Worm (Caenorhabditis elegans) whole organism, L2 larva: ENCODE measurements around the gene lpr-3.

Source experiments
- F13H6.1 ChIP-seq: sonication (generic microtip); optimal IDR thresholded peaks from 2 replicates; lab custom pipeline; 2016; ENCODE audit warnings: missing genetic modification characterization, missing compliant biosample characterization
- R02D3.7 ChIP-seq: fragments of 150-350 bp; optimal IDR thresholded peaks from 2 replicates; lab custom pipeline; 2014; ENCODE audit warnings: missing biosample characterization, missing genetic modification characterization
- aly-2 ChIP-seq: fragments of 150-350 bp; optimal IDR thresholded peaks from 2 replicates; lab custom pipeline; 2014; ENCODE audit warnings: missing biosample characterization, missing genetic modification characterization
- ama-1 ChIP-seq: fragments of 150-350 bp; optimal IDR thresholded peaks from 2 replicates; lab custom pipeline; 2018; ENCODE audit warnings: inconsistent platforms
- ceh-16 ChIP-seq: fragments of 150-350 bp; optimal IDR thresholded peaks from 2 replicates; lab custom pipeline; 2014; ENCODE audit warnings: missing biosample characterization, missing genetic modification characterization
- ceh-82 ChIP-seq: fragments of 150-350 bp; optimal IDR thresholded peaks from 2 replicates; lab custom pipeline; 2014; ENCODE audit warnings: missing biosample characterization, missing genetic modification characterization
- crh-2 ChIP-seq: sonication (generic microtip); optimal IDR thresholded peaks from 2 replicates; lab custom pipeline; 2017; ENCODE audit warnings: missing biosample characterization, missing genetic modification characterization
- dmd-4 ChIP-seq: sonication (generic microtip); optimal IDR thresholded peaks from 2 replicates; lab custom pipeline; 2017; ENCODE audit warnings: missing biosample characterization, missing genetic modification characterization
- egl-27 ChIP-seq: sonication (generic microtip); optimal IDR thresholded peaks from 3 replicates; lab custom pipeline; 2017; ENCODE audit warnings: missing biosample characterization, missing genetic modification reagents, missing genetic modification characterization
- fos-1 ChIP-seq: fragments of 150-350 bp; optimal IDR thresholded peaks from 2 replicates; lab custom pipeline; 2014; ENCODE audit warnings: missing biosample characterization, missing genetic modification characterization
- gmeb-1 ChIP-seq: fragments of 150-350 bp; optimal IDR thresholded peaks from 2 replicates; lab custom pipeline; 2014; ENCODE audit warnings: missing biosample characterization, missing genetic modification characterization
- lin-11 ChIP-seq: fragments of 150-350 bp; sonication (generic microtip); optimal IDR thresholded peaks from 2 replicates; lab custom pipeline; 2014; ENCODE audit warnings: missing biosample characterization, missing genetic modification characterization, inconsistent platforms, mixed read lengths
- lin-39 ChIP-seq: fragments of 150-350 bp; optimal IDR thresholded peaks from 2 replicates; lab custom pipeline; 2014; ENCODE audit warnings: missing biosample characterization, missing genetic modification reagents, missing genetic modification characterization
- lsy-2 ChIP-seq, 2 experiments: fragments of 150-350 bp in 1 of 2; sonication (generic microtip) in 1 of 2; optimal IDR thresholded peaks; 2 replicates each; lab custom pipeline; 2014 to 2017; ENCODE audit warnings: missing biosample characterization in 2 of 2, missing genetic modification characterization in 2 of 2
- mdl-1 ChIP-seq, 2 experiments: fragments of 150-350 bp in 1 of 2; sonication (generic microtip) in 1 of 2; optimal IDR thresholded peaks; 2 replicates each; lab custom pipeline; 2017; ENCODE audit warnings: missing biosample characterization in 2 of 2, missing genetic modification characterization in 2 of 2
- nhr-10 ChIP-seq: sonication (generic microtip); optimal IDR thresholded peaks from 2 replicates; lab custom pipeline; 2017; ENCODE audit warnings: missing biosample characterization, missing genetic modification characterization
- nhr-11 ChIP-seq: fragments of 150-350 bp; optimal IDR thresholded peaks from 2 replicates; lab custom pipeline; 2014; ENCODE audit warnings: missing biosample characterization, missing genetic modification characterization
- nhr-12 ChIP-seq: fragments of 150-350 bp; optimal IDR thresholded peaks from 2 replicates; lab custom pipeline; 2014; ENCODE audit warnings: missing biosample characterization, missing genetic modification characterization
- nhr-21 ChIP-seq: fragments of 150-350 bp; optimal IDR thresholded peaks from 2 replicates; lab custom pipeline; 2014; ENCODE audit warnings: missing biosample characterization, missing genetic modification characterization
- nhr-23 ChIP-seq: fragments of 150-350 bp; optimal IDR thresholded peaks from 2 replicates; lab custom pipeline; 2014; ENCODE audit warnings: missing biosample characterization, missing genetic modification reagents, missing genetic modification characterization
- nhr-237 ChIP-seq: fragments of 150-350 bp; optimal IDR thresholded peaks from 2 replicates; lab custom pipeline; 2014; ENCODE audit warnings: missing biosample characterization, missing genetic modification characterization
- nhr-25 ChIP-seq: fragments of 150-350 bp; sonication (generic microtip); optimal IDR thresholded peaks from 3 replicates; lab custom pipeline; 2014; ENCODE audit warnings: missing biosample characterization, missing genetic modification characterization
- nhr-6 ChIP-seq: fragments of 150-350 bp; optimal IDR thresholded peaks from 2 replicates; lab custom pipeline; 2014; ENCODE audit warnings: missing biosample characterization, missing genetic modification characterization
- nhr-77 ChIP-seq: fragments of 150-350 bp; optimal IDR thresholded peaks from 2 replicates; lab custom pipeline; 2014; ENCODE audit warnings: missing biosample characterization, missing genetic modification characterization
- peb-1 ChIP-seq: fragments of 150-350 bp; optimal IDR thresholded peaks from 2 replicates; lab custom pipeline; 2014; ENCODE audit warnings: missing biosample characterization, missing genetic modification characterization
- sem-4 ChIP-seq: fragments of 150-350 bp; optimal IDR thresholded peaks from 2 replicates; lab custom pipeline; 2014; ENCODE audit warnings: missing biosample characterization, missing genetic modification reagents, missing genetic modification characterization
- skn-1 ChIP-seq: sonication (generic microtip); optimal IDR thresholded peaks from 2 replicates; lab custom pipeline; 2017; ENCODE audit warnings: missing biosample characterization, missing genetic modification characterization
- sma-3 ChIP-seq: sonication (generic microtip); optimal IDR thresholded peaks from 2 replicates; lab custom pipeline; 2016; ENCODE audit warnings: missing genetic modification reagents, missing genetic modification characterization, missing compliant biosample characterization
- sma-9 ChIP-seq, 2 experiments: fragments of 150-350 bp in 1 of 2; sonication (generic microtip) in 1 of 2; optimal IDR thresholded peaks; 2 replicates each; lab custom pipeline; 2014 to 2016; ENCODE audit warnings: missing genetic modification characterization in 2 of 2, mild to moderate bottlenecking in 1 of 2, missing biosample characterization in 1 of 2, missing compliant biosample characterization in 1 of 2, missing genetic modification reagents in 1 of 2, moderate library complexity in 1 of 2
- snpc-4 ChIP-seq: fragments of 150-350 bp; optimal IDR thresholded peaks from 2 replicates; lab custom pipeline; 2014; ENCODE audit warnings: missing biosample characterization, missing genetic modification characterization
- unc-39 ChIP-seq: fragments of 150-350 bp; optimal IDR thresholded peaks from 2 replicates; lab custom pipeline; 2014; ENCODE audit warnings: missing biosample characterization, missing genetic modification characterization
- unc-55 ChIP-seq: fragments of 150-350 bp; sonication (generic microtip); optimal IDR thresholded peaks from 3 replicates; lab custom pipeline; 2014; ENCODE audit warnings: missing biosample characterization, missing genetic modification reagents, missing genetic modification characterization
- unc-62 ChIP-seq: fragments of 150-350 bp; optimal IDR thresholded peaks from 2 replicates; lab custom pipeline; 2014; ENCODE audit warnings: missing biosample characterization, missing genetic modification reagents, missing genetic modification characterization
- ztf-1 ChIP-seq: fragments of 200-800 bp; sonication (Bioruptor generic); conservative IDR thresholded peaks from 2 replicates; pipeline ENCODE4 v1.3.6; 2022; ENCODE audit warnings: missing genetic modification characterization, missing compliant biosample characterization
- ztf-11 ChIP-seq: sonication (generic microtip); optimal IDR thresholded peaks from 2 replicates; lab custom pipeline; 2017; ENCODE audit warnings: missing biosample characterization, missing genetic modification characterization
- ztf-4 ChIP-seq: fragments of 150-350 bp; optimal IDR thresholded peaks from 2 replicates; lab custom pipeline; 2014; ENCODE audit warnings: missing biosample characterization, missing genetic modification characterization

The lpr-3 gene

ce11 chrX:11095480-11095879, 38.3 kb downstream of the lpr-3 start (continued):
- TF ChIP-seq ceh-82 (tag; lab: Kevin White, UChicago) = peak; percentile 24
- TF ChIP-seq unc-39 (tag; lab: Kevin White, UChicago) = peak; percentile 10
- TF ChIP-seq nhr-11 (tag; lab: Kevin White, UChicago) = no peak
- TF ChIP-seq nhr-21 (tag; lab: Kevin White, UChicago) = peak; percentile 75
- no peak for TF ChIP-seq ztf-4 (tag; lab: Kevin White, UChicago)
- peak; percentile 34 for TF ChIP-seq nhr-237 (tag; lab: Kevin White, UChicago)

ce11 chrX:11097343-11097742, 40.1 kb downstream of the lpr-3 start:
- no peak for TF ChIP-seq snpc-4 (tag; lab: Kevin White, UChicago)
- TF ChIP-seq nhr-25 = no peak
- no peak for TF ChIP-seq nhr-23
- no peak for TF ChIP-seq R02D3.7 (tag; lab: Kevin White, UChicago)
- TF ChIP-seq, all 48 proteins: peak for 0

- no peak for TF ChIP-seq peb-1 (tag; lab: Kevin White, UChicago)
- no peak for TF ChIP-seq R02D3.7 (tag; lab: Kevin White, UChicago)
- TF ChIP-seq unc-55 = no peak
- TF ChIP-seq nhr-21 (tag; lab: Kevin White, UChicago) = no peak
- TF ChIP-seq nhr-25 = no peak
- TF ChIP-seq sma-9 (GFP tag; optimal IDR thresholded peaks at IDR 0.05; lab: Kevin White, UChicago) = no peak
- no peak for TF ChIP-seq sma-9 (tag; optimal IDR thresholded peaks at IDR 0.05; lab: Kevin White, UChicago)
- no peak for TF ChIP-seq ztf-11 (tag; lab: Kevin White, UChicago)
- no peak for TF ChIP-seq ama-1 (lab: Kevin White, UChicago)
- TF ChIP-seq snpc-4 (tag; lab: Kevin White, UChicago) = no peak
- TF ChIP-seq mdl-1 (tag; optimal IDR thresholded peaks at IDR 0.05; lab: Kevin White, UChicago) = no peak
- TF ChIP-seq lin-39 = no peak
- no peak for TF ChIP-seq unc-62 (GFP tag; lab: Kevin White, UChicago)
- no peak for TF ChIP-seq crh-2 (tag; lab: Kevin White, UChicago)
- TF ChIP-seq nhr-23 = no peak
- no peak for TF ChIP-seq F13H6.1 (tag; lab: Kevin White, UChicago)
- TF ChIP-seq lsy-2 (tag; optimal IDR thresholded peaks at IDR 0.05; lab: Kevin White, UChicago) = no peak
- TF ChIP-seq gmeb-1 (tag; lab: Kevin White, UChicago) = no peak
- TF ChIP-seq sma-3 = no peak
- TF ChIP-seq ceh-16 (tag; lab: Kevin White, UChicago) = no peak
- no peak for TF ChIP-seq sem-4 (tag; lab: Kevin White, UChicago)
These were observed 40.9 kb downstream of the lpr-3 start, which contains the start of gene W02H3.3 for ce11 chrX:11098086-11098485. TSS of gene W02H3.3 (minus strand) at chrX:11098186.

ce11 chrX:11103173-11103572, 46.0 kb downstream of the lpr-3 start:
- no peak for TF ChIP-seq skn-1
- no peak for TF ChIP-seq ztf-1
- TF ChIP-seq nhr-77 (tag; lab: Kevin White, UChicago) = no peak
- no peak for TF ChIP-seq sem-4 (tag; lab: Kevin White, UChicago)
- no peak for TF ChIP-seq ceh-82 (tag; lab: Kevin White, UChicago)
- no peak for TF ChIP-seq egl-27 (tag; lab: Kevin White, UChicago)
- no peak for TF ChIP-seq unc-55
- no peak for TF ChIP-seq nhr-12 (tag; lab: Kevin White, UChicago)
- TF ChIP-seq ama-1 (lab: Kevin White, UChicago) = no peak
- no peak for TF ChIP-seq nhr-10 (tag; lab: Kevin White, UChicago)
- TF ChIP-seq sma-3 = no peak
- TF ChIP-seq aly-2 (tag; lab: Kevin White, UChicago) = no peak
- no peak for TF ChIP-seq lin-11 (tag; lab: Kevin White, UChicago)

ce11 chrX:11104883-11105629, 47.9 kb downstream of the lpr-3 start, which contains the start of gene W02H3.1:
TSS of gene W02H3.1 (minus strand) at chrX:11105460.
- no peak for TF ChIP-seq F13H6.1 (tag; lab: Kevin White, UChicago)
- TF ChIP-seq nhr-77 (tag; lab: Kevin White, UChicago) = no peak
- TF ChIP-seq fos-1 (tag; lab: Kevin White, UChicago) = peak; percentile 81
- no peak for TF ChIP-seq dmd-4 (tag; lab: Kevin White, UChicago)
- no peak for TF ChIP-seq ztf-1
- no peak for TF ChIP-seq nhr-6 (tag; lab: Kevin White, UChicago)
